Worm (Caenorhabditis elegans) whole organism, L4 larva: ENCODE results near the gene pals-22.

Source experiments
- D1046.2 ChIP-seq: fragments of 200-800 bp; sonication (Bioruptor generic); IDR thresholded peaks from 2 replicates; pipeline ENCODE4 v1.3.6; 2022; ENCODE audit warnings: missing genetic modification characterization, missing compliant biosample characterization
- F10B5.3 ChIP-seq: sonication (generic microtip); optimal IDR thresholded peaks from 2 replicates; lab custom pipeline; 2016; ENCODE audit warnings: mild to moderate bottlenecking, missing genetic modification characterization, missing compliant biosample characterization
- F26F4.8 ChIP-seq: fragments of 200-800 bp; sonication (Bioruptor generic); conservative IDR thresholded peaks from 2 replicates; pipeline ENCODE4 v1.3.6; 2022; ENCODE audit warnings: missing genetic modification characterization, missing compliant biosample characterization
- F37D6.2 ChIP-seq: sonication (generic microtip); optimal IDR thresholded peaks from 2 replicates; lab custom pipeline; 2016; ENCODE audit warnings: mild to moderate bottlenecking, missing genetic modification characterization, missing compliant biosample characterization
- Y105C5A.15 ChIP-seq: fragments of 200-800 bp; sonication (Bioruptor generic); IDR thresholded peaks from 2 replicates; pipeline ENCODE4 v1.3.6; 2022; ENCODE audit warnings: missing genetic modification characterization, missing compliant biosample characterization
- Y48G9A.11 ChIP-seq: fragments of 200-800 bp; sonication (Bioruptor generic); IDR thresholded peaks from 2 replicates; pipeline ENCODE4 v1.3.6; 2022; ENCODE audit warnings: missing genetic modification reagents, missing genetic modification characterization, missing compliant biosample characterization
- Y5F2A.4 ChIP-seq: fragments of 200-800 bp; sonication (Bioruptor generic); optimal IDR thresholded peaks from 2 replicates; lab custom pipeline; 2018; ENCODE audit warnings: mild to moderate bottlenecking, missing genetic modification characterization, missing compliant biosample characterization
- ZK337.2 ChIP-seq: fragments of 200-800 bp; sonication (Bioruptor generic); IDR thresholded peaks from 2 replicates; pipeline ENCODE4 v1.3.6; 2022; ENCODE audit warnings: missing genetic modification reagents, missing genetic modification characterization, missing compliant biosample characterization
- aly-2 ChIP-seq: sonication (generic microtip); optimal IDR thresholded peaks from 2 replicates; lab custom pipeline; 2018; ENCODE audit warnings: missing biosample characterization, missing genetic modification characterization
- ama-1 ChIP-seq: fragments of 150-350 bp; optimal IDR thresholded peaks from 2 replicates; lab custom pipeline; 2014; ENCODE audit warnings: inconsistent platforms, mixed read lengths
- arid-1 ChIP-seq: fragments of 200-800 bp; sonication (Bioruptor generic); conservative IDR thresholded peaks from 2 replicates; pipeline ENCODE4 v1.3.6; 2022; ENCODE audit warnings: missing genetic modification reagents, missing genetic modification characterization, missing compliant biosample characterization
- attf-4 ChIP-seq: sonication (generic microtip); optimal IDR thresholded peaks from 3 replicates; lab custom pipeline; 2017; ENCODE audit warnings: missing biosample characterization, missing genetic modification characterization
- ceh-20 ChIP-seq: fragments of 200-800 bp; sonication (Bioruptor generic); IDR thresholded peaks from 2 replicates; pipeline ENCODE4 v1.3.6; 2022; ENCODE audit warnings: missing genetic modification reagents, missing genetic modification characterization, missing compliant biosample characterization
- ceh-44 ChIP-seq: fragments of 200-800 bp; sonication (Bioruptor generic); IDR thresholded peaks from 2 replicates; pipeline ENCODE4 v1.3.6; 2022; ENCODE audit warnings: missing genetic modification reagents, missing genetic modification characterization, missing compliant biosample characterization
- ceh-62 ChIP-seq: sonication (generic microtip); optimal IDR thresholded peaks from 2 replicates; lab custom pipeline; 2017; ENCODE audit warnings: missing biosample characterization, missing genetic modification characterization
- ceh-82 ChIP-seq: sonication (generic microtip); optimal IDR thresholded peaks from 2 replicates; lab custom pipeline; 2017; ENCODE audit warnings: missing biosample characterization, missing genetic modification characterization
- ces-1 ChIP-seq: fragments of 150-350 bp; sonication (generic microtip); optimal IDR thresholded peaks from 4 replicates; lab custom pipeline; 2014; ENCODE audit warnings: missing biosample characterization, missing genetic modification reagents, missing genetic modification characterization
- cey-2 ChIP-seq: sonication (generic microtip); optimal IDR thresholded peaks from 3 replicates; lab custom pipeline; 2017; ENCODE audit warnings: missing genetic modification characterization, mild to moderate bottlenecking, missing compliant biosample characterization, antibody characterized with exemption, borderline replicate concordance; ENCODE audit not compliant: insufficient read depth
- ctbp-1 ChIP-seq: fragments of 200-800 bp; sonication (Bioruptor generic); IDR thresholded peaks from 2 replicates; pipeline ENCODE4 v1.3.6; 2022; ENCODE audit warnings: missing genetic modification reagents, missing genetic modification characterization, missing compliant biosample characterization
- daf-12 ChIP-seq: fragments of 150-350 bp; optimal IDR thresholded peaks from 2 replicates; lab custom pipeline; 2014; ENCODE audit warnings: missing biosample characterization, missing genetic modification reagents, missing genetic modification characterization
- daf-8 ChIP-seq: fragments of 200-800 bp; sonication (Bioruptor generic); IDR thresholded peaks from 2 replicates; pipeline ENCODE4 v1.3.6; 2022; ENCODE audit warnings: missing genetic modification characterization, missing compliant biosample characterization
- dmd-8 ChIP-seq: fragments of 200-800 bp; sonication (Bioruptor generic); IDR thresholded peaks from 2 replicates; pipeline ENCODE4 v1.3.6; 2022; ENCODE audit warnings: missing genetic modification characterization, missing compliant biosample characterization
- dpl-1 ChIP-seq: fragments of 150-350 bp; optimal IDR thresholded peaks from 2 replicates; lab custom pipeline; 2014; ENCODE audit warnings: missing biosample characterization, missing genetic modification reagents, missing genetic modification characterization
- duxl-1 ChIP-seq: sonication (generic microtip); optimal IDR thresholded peaks from 2 replicates; lab custom pipeline; 2016; ENCODE audit warnings: mild to moderate bottlenecking, missing genetic modification characterization, moderate library complexity, missing compliant biosample characterization; ENCODE audit not compliant: poor library complexity
- fkh-10 ChIP-seq: fragments of 150-350 bp; optimal IDR thresholded peaks from 2 replicates; lab custom pipeline; 2014; ENCODE audit warnings: missing biosample characterization, missing genetic modification reagents, missing genetic modification characterization
- gei-8 ChIP-seq: fragments of 200-800 bp; sonication (Bioruptor generic); optimal IDR thresholded peaks from 2 replicates; lab custom pipeline; 2018; ENCODE audit warnings: mild to moderate bottlenecking, missing genetic modification characterization, missing compliant biosample characterization
- hlh-30 ChIP-seq: sonication (generic microtip); optimal IDR thresholded peaks from 2 replicates; lab custom pipeline; 2017; ENCODE audit warnings: antibody characterized with exemption, mild to moderate bottlenecking, missing genetic modification characterization, missing compliant biosample characterization; ENCODE audit not compliant: insufficient read depth
- hmg-1.1 ChIP-seq: fragments of 200-800 bp; sonication (Bioruptor generic); IDR thresholded peaks from 2 replicates; pipeline ENCODE4 v1.3.6; 2022; ENCODE audit warnings: missing genetic modification reagents, missing genetic modification characterization, missing compliant biosample characterization
- lin-1 ChIP-seq: fragments of 200-800 bp; sonication (Bioruptor generic); IDR thresholded peaks from 2 replicates; pipeline ENCODE4 v1.3.6; 2022; ENCODE audit warnings: missing genetic modification reagents, missing genetic modification characterization, missing compliant biosample characterization
- lin-13 ChIP-seq: fragments of 150-350 bp; optimal IDR thresholded peaks from 2 replicates; lab custom pipeline; 2014; ENCODE audit warnings: missing biosample characterization, missing genetic modification reagents, missing genetic modification characterization
- lin-15B ChIP-seq: fragments of 150-350 bp; sonication (generic microtip); optimal IDR thresholded peaks from 3 replicates; lab custom pipeline; 2014; ENCODE audit warnings: missing biosample characterization, missing genetic modification characterization
- lin-38 ChIP-seq: fragments of 200-800 bp; sonication (Bioruptor generic); IDR thresholded peaks from 2 replicates; pipeline ENCODE4 v1.3.6; 2022; ENCODE audit warnings: missing genetic modification reagents, missing genetic modification characterization, missing compliant biosample characterization
- lin-39 ChIP-seq: fragments of 150-350 bp; optimal IDR thresholded peaks from 2 replicates; lab custom pipeline; 2014; ENCODE audit warnings: missing biosample characterization, missing genetic modification reagents, missing genetic modification characterization
- madf-5 ChIP-seq, 2 experiments: fragments of 200-800 bp; sonication (Bioruptor generic); IDR thresholded peaks; 2 replicates each; pipeline ENCODE4 v1.3.6; 2022; ENCODE audit warnings: missing compliant biosample characterization in 2 of 2, missing genetic modification characterization in 2 of 2
- mdl-1 ChIP-seq, 2 experiments: fragments of 150-350 bp in 1 of 2; sonication (generic microtip) in 1 of 2; optimal IDR thresholded peaks; 2 replicates each; lab custom pipeline; 2014 to 2017; ENCODE audit warnings: missing biosample characterization in 2 of 2, missing genetic modification characterization in 2 of 2
- mep-1 ChIP-seq: fragments of 150-350 bp; sonication (generic microtip); optimal IDR thresholded peaks from 3 replicates; lab custom pipeline; 2014; ENCODE audit warnings: missing biosample characterization, missing genetic modification characterization
- nhr-10 ChIP-seq: fragments of 150-350 bp; optimal IDR thresholded peaks from 2 replicates; lab custom pipeline; 2014; ENCODE audit warnings: missing biosample characterization, missing genetic modification characterization
- nhr-111 ChIP-seq: fragments of 200-800 bp; sonication (Bioruptor generic); optimal IDR thresholded peaks from 2 replicates; lab custom pipeline; 2018; ENCODE audit warnings: mild to moderate bottlenecking, missing genetic modification characterization, missing compliant biosample characterization
- nhr-237 ChIP-seq: sonication (generic microtip); optimal IDR thresholded peaks from 2 replicates; lab custom pipeline; 2017; ENCODE audit warnings: missing biosample characterization, missing genetic modification characterization
- nhr-77 ChIP-seq: fragments of 150-350 bp; optimal IDR thresholded peaks from 2 replicates; lab custom pipeline; 2014; ENCODE audit warnings: missing biosample characterization, missing genetic modification characterization
- sdz-12 ChIP-seq: fragments of 200-800 bp; sonication (Bioruptor generic); optimal IDR thresholded peaks from 2 replicates; lab custom pipeline; 2018; ENCODE audit warnings: mild to moderate bottlenecking, missing genetic modification characterization, missing compliant biosample characterization
- skn-1 ChIP-seq: fragments of 150-350 bp; optimal IDR thresholded peaks from 2 replicates; lab custom pipeline; 2014; ENCODE audit warnings: missing biosample characterization, missing genetic modification characterization
- snpc-4 ChIP-seq: fragments of 150-350 bp; optimal IDR thresholded peaks from 2 replicates; lab custom pipeline; 2014; ENCODE audit warnings: missing biosample characterization, missing genetic modification characterization
- spr-1 ChIP-seq: sonication (generic microtip); optimal IDR thresholded peaks from 2 replicates; lab custom pipeline; 2016; ENCODE audit warnings: mild to moderate bottlenecking, missing genetic modification characterization, missing compliant biosample characterization
- unc-62 ChIP-seq, 3 experiments: fragments of 150-350 bp in 1 of 3; sonication (generic microtip); optimal IDR thresholded peaks in 2 of 3; peaks in 1 of 3; 1 replicate in 1 of 3; 2 replicates in 2 of 3; lab custom pipeline; 2014 to 2017; ENCODE audit warnings: missing biosample characterization in 3 of 3, missing genetic modification characterization in 3 of 3, missing genetic modification reagents in 3 of 3, missing genotype in 1 of 3
- zfp-2 ChIP-seq: sonication (generic microtip); optimal IDR thresholded peaks from 2 replicates; lab custom pipeline; 2016; ENCODE audit warnings: mild to moderate bottlenecking, missing genetic modification characterization, missing compliant biosample characterization
- zip-11 ChIP-seq: fragments of 200-800 bp; sonication (Bioruptor generic); IDR thresholded peaks from 2 replicates; pipeline ENCODE4 v1.3.6; 2022; ENCODE audit warnings: missing genetic modification characterization, missing compliant biosample characterization

Gene pals-22

DNA sequence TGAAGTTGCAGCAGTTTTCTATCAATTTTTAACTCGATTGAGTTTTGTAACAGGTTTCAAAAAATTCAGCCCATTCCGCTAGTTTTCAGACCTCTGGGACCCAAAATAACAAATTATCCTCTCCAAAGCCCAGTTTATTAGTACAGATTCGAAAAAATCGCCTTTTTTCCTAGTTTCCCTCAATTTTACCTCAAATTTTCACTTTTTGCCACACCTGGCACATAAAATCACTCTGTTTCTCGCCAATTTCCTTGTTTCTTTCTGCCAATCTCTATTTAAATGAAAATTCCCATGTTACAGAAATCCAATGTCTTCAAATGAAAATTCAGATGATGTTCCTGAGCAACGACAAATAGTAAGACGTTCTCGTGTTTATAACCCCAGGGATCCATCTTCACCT lies at the start of gene pals-22:
Gene pals-22 (plus strand): TSS at position 301 of the 400 bp plus-strand sequence.
- TF ChIP-seq mdl-1 (tag; optimal IDR thresholded peaks at IDR 0.05; lab: Kevin White, UChicago), result no peak
- TF ChIP-seq ceh-82 (tag; lab: Kevin White, UChicago), result no peak
- no peak for TF ChIP-seq F37D6.2 (tag; lab: Kevin White, UChicago)
- no peak for TF ChIP-seq ZK337.2 (GFP tag; lab: Robert Waterston, UW)
- TF ChIP-seq Y5F2A.4, result no peak
- no peak for TF ChIP-seq F26F4.8 (GFP tag; lab: Robert Waterston, UW)
- TF ChIP-seq daf-8, result no peak
- no peak for TF ChIP-seq unc-62 (GFP tag; optimal IDR thresholded peaks at IDR 0.05 in 1 of 2; lab: Kevin White, UChicago)
- no peak for TF ChIP-seq unc-62 (tag; optimal IDR thresholded peaks at IDR 0.05; lab: Kevin White, UChicago)
- TF ChIP-seq zfp-2, result no peak
- no peak for TF ChIP-seq nhr-77 (tag; lab: Kevin White, UChicago)
- TF ChIP-seq dmd-8 (GFP tag; lab: Robert Waterston, UW), result no peak
- TF ChIP-seq lin-15B, result no peak
- no peak for TF ChIP-seq lin-13
- no peak for TF ChIP-seq D1046.2 (GFP tag; lab: Robert Waterston, UW)
- TF ChIP-seq nhr-10 (tag; lab: Kevin White, UChicago), result no peak
- TF ChIP-seq madf-5 (GFP tag; IDR thresholded peaks at IDR 0.05; lab: Robert Waterston, UW), result no peak
- TF ChIP-seq daf-12 (tag; lab: Kevin White, UChicago), result no peak
- no peak for TF ChIP-seq cey-2 (tag; lab: Kevin White, UChicago)
- TF ChIP-seq ctbp-1, result no peak
- no peak for TF ChIP-seq fkh-10 (GFP tag; lab: Kevin White, UChicago)
- TF ChIP-seq, all 104 proteins: peak for 0

DNA sequence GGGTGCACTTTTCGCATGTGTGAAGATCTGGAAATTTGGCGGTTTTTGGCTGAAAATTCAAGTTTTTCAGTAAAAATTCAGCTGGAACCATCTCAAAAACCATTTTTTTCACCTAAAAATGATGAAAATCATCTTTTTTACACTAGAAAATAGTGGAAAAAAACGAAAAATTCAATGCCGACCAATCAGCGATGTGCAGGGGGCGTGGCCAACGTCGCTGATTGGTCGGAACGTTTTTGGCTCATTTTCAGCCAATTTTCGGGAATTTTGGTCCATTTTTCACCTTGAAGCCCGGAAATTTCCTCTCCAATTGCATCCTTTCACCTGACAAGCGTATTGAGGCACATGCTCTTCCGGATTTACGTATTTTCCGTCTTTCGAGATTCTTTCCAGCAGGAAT lies 47.8 kb upstream of the pals-22 start:
- no peak for TF ChIP-seq zip-11 (GFP tag; lab: Robert Waterston, UW)
- TF ChIP-seq Y48G9A.11 (GFP tag; lab: Robert Waterston, UW), result no peak
- no peak for TF ChIP-seq F10B5.3 (tag; lab: Kevin White, UChicago)
- TF ChIP-seq unc-62 (GFP tag; optimal IDR thresholded peaks at IDR 0.05 in 1 of 2; lab: Kevin White, UChicago), result peak in 1 of 2 experiments; percentile 27
- TF ChIP-seq unc-62 (tag; optimal IDR thresholded peaks at IDR 0.05; lab: Kevin White, UChicago), result no peak
- TF ChIP-seq Y105C5A.15 (GFP tag; lab: Robert Waterston, UW), result no peak

DNA sequence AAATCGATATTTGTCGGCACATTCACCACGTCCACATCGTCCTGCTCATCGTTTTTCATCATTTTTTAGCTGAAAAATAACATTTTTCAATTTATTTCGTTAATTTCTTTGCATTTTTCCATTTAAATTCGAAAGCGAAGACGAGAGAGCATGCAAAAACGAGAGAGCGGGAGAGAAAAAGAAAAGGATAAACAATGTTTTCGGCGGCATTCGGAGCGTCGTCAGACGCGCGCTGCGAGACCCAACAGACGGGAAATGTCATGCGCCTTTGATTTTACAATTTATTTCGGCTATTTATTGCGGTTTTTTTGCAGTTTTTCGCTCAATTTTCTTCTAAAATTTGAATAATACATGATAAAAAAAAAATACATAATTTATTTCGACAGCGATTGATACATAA lies 45.9 kb upstream of the pals-22 start, which contains the start of gene attf-3:
Gene attf-3 (minus strand): TSS at position 69 of the 400 bp plus-strand sequence.
- TF ChIP-seq snpc-4 (tag; lab: Kevin White, UChicago) (no peak), sdz-12 (no peak), Y5F2A.4 (no peak), lin-39 (tag; lab: Kevin White, UChicago) (no peak), dpl-1 (GFP tag; lab: Kevin White, UChicago) (peak; percentile 67), mep-1 (tag; lab: Kevin White, UChicago) (peak; percentile 60), ces-1 (GFP tag; lab: Kevin White, UChicago) (no peak), nhr-237 (tag; lab: Kevin White, UChicago) (no peak), ceh-20 (GFP tag; lab: Robert Waterston, UW) (no peak), spr-1 (tag; lab: Kevin White, UChicago) (no peak), hlh-30 (tag; lab: Kevin White, UChicago) (peak; percentile 63), ceh-62 (tag; lab: Kevin White, UChicago) (no peak), attf-4 (tag; lab: Kevin White, UChicago) (no peak), lin-38 (GFP tag; lab: Robert Waterston, UW) (peak; percentile 52), fkh-10 (GFP tag; lab: Kevin White, UChicago) (peak; percentile 65), arid-1 (GFP tag; lab: Robert Waterston, UW) (no peak), ceh-82 (tag; lab: Kevin White, UChicago) (no peak), ama-1 (lab: Kevin White, UChicago) (no peak), aly-2 (no peak), unc-62 (GFP tag; optimal IDR thresholded peaks at IDR 0.05 in 1 of 2; lab: Kevin White, UChicago) (peak in 1 of 2 experiments; percentile 39), unc-62 (tag; optimal IDR thresholded peaks at IDR 0.05; lab: Kevin White, UChicago) (no peak), nhr-77 (tag; lab: Kevin White, UChicago) (peak; percentile 9), nhr-111 (GFP tag; lab: Kevin White, UChicago) (no peak), hmg-1.1 (GFP tag; lab: Robert Waterston, UW) (peak; percentile 30; the same call in 1 of the 2 replicates), ctbp-1 (no peak), ceh-44 (GFP tag; lab: Robert Waterston, UW) (no peak), duxl-1 (tag; lab: Kevin White, UChicago) (no peak), gei-8 (GFP tag; lab: Kevin White, UChicago) (no peak), lin-1 (GFP tag; lab: Robert Waterston, UW) (no peak), lin-15B (no peak), skn-1 (tag; lab: Kevin White, UChicago) (no peak)
